Worm (Caenorhabditis elegans): Measurements from ENCODE around the gene spsb-1.

DNA sequence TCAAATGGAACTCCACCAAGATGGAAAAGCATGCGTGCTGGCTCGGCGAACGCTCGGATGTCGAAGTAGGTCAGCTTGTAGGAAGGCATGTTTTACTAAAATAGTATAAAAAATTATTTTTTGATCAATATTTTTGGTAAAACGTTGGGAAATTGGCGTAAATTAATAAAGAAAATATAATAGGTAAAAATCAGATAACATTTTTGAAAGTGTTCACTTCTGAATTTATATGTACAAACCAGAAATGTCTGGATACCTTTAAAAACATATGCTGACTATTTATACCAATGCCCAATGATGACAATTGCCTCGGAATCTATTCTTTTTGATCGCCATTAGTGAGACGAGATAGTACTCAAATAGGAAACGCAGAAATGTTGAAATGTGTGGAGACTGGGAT lies 11.2 kb upstream of the spsb-1 start, which contains the start of gene gst-35:
- no peak for TF ChIP-seq nhr-84 (tag; optimal IDR thresholded peaks at IDR 0.05)
- TF ChIP-seq jun-1 (tag; optimal IDR thresholded peaks at IDR 0.05), result no peak
- no peak for TF ChIP-seq lin-35 (GFP tag; optimal IDR thresholded peaks at IDR 0.05)
- no peak for TF ChIP-seq rnt-1 (tag; optimal IDR thresholded peaks at IDR 0.05)
- TF ChIP-seq mdl-1 (tag; optimal IDR thresholded peaks at IDR 0.05), result no peak
- no peak for TF ChIP-seq ces-1 (GFP tag; optimal IDR thresholded peaks at IDR 0.05)
- no peak for TF ChIP-seq zag-1 (tag; optimal IDR thresholded peaks at IDR 0.05)
- no peak for TF ChIP-seq mep-1 (tag; optimal IDR thresholded peaks at IDR 0.05)
- no peak for TF ChIP-seq nhr-77 (tag; optimal IDR thresholded peaks at IDR 0.05)

Measured in whole organism, L1 larva.